Fruit fly (Drosophila melanogaster): ENCODE results near the gene betaTub97EF.

betaTub97EF gene

DNA sequence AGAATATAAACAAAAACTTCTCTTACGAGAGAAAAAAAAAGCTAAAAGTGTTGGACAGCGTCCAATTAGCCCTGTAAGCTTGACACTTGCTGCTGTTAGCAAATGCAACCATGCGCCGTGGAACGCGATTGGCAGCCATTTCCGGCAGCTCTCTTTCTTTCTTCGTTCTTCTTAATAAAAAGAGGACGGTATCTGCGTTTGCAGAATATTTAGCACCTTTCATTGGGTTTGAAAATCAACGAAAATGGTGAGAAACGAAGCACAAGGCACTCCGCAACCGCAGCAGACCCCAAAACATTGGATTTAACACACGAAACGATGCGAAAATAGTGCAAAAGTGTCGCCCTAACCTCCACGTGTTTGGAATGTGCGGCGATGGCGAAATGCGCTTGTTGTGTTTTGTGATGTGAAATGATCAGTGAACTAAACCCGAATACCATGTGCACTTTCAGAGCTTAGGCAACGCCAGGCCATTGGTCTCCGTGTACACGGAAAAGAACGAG is 65.5 kb downstream of the betaTub97EF start, which contains the start of gene RpL4 (continued):
- peak; percentile 19 for TF ChIP-seq Hr4 (GFP tag; optimal IDR thresholded peaks at IDR 0.05)
- TF ChIP-seq ss (GFP tag; optimal IDR thresholded peaks at IDR 0.05): peak; percentile 58 to 87
- TF ChIP-seq CG9139 (GFP tag; optimal IDR thresholded peaks at IDR 0.05): peak; percentile 76
- TF ChIP-seq CG7368 (GFP tag; optimal IDR thresholded peaks at IDR 0.05): peak; percentile 67
- TF ChIP-seq CG4318 (GFP tag; optimal IDR thresholded peaks at IDR 0.05): no peak
- no peak for TF ChIP-seq Eip93F (GFP tag; optimal IDR thresholded peaks at IDR 0.05)
- TF ChIP-seq Ets96B (tag; optimal IDR thresholded peaks at IDR 0.05): no peak
- TF ChIP-seq fkh (GFP tag; optimal IDR thresholded peaks at IDR 0.05): peak; percentile 72
- peak; percentile 10 for TF ChIP-seq Sox15 (GFP tag; optimal IDR thresholded peaks at IDR 0.05)
- TF ChIP-seq Gug (GFP tag; IDR thresholded peaks at IDR 0.05): no peak
- peak; percentile 89 for TF ChIP-seq CG6854 (GFP tag; optimal IDR thresholded peaks at IDR 0.05)
- peak; percentile 79 for TF ChIP-seq vri (GFP tag; optimal IDR thresholded peaks at IDR 0.05)
- no peak for TF ChIP-seq CG11902 (GFP tag; optimal IDR thresholded peaks at IDR 0.05)
- peak; percentile 52 for TF ChIP-seq CG32006 (GFP tag; optimal IDR thresholded peaks at IDR 0.05)
- peak; percentile 78 for TF ChIP-seq CG34406 (GFP tag; optimal IDR thresholded peaks at IDR 0.05)
- TF ChIP-seq CG6792 (GFP tag; optimal IDR thresholded peaks at IDR 0.05): peak; percentile 56
- peak; percentile 77 for TF ChIP-seq CG8632 (GFP tag; optimal IDR thresholded peaks at IDR 0.05)
- peak; percentile 59 for TF ChIP-seq fd59A (GFP tag; optimal IDR thresholded peaks at IDR 0.05)
- peak; percentile 85 for TF ChIP-seq esn (GFP tag; optimal IDR thresholded peaks at IDR 0.05)
- TF ChIP-seq net (GFP tag; optimal IDR thresholded peaks at IDR 0.05): peak; percentile 87
- no peak for TF ChIP-seq Hr38 (GFP tag; optimal IDR thresholded peaks at IDR 0.05)
- peak; percentile 95 for TF ChIP-seq Eip78C (GFP tag)
- peak; percentile 71 for TF ChIP-seq Eip75B (GFP tag; optimal IDR thresholded peaks at IDR 0.05)
- peak; percentile 13 for TF ChIP-seq CG6276 (GFP tag; optimal IDR thresholded peaks at IDR 0.05)
- TF ChIP-seq CG1621 (tag; optimal IDR thresholded peaks at IDR 0.05): peak; percentile 70
- TF ChIP-seq CG3032 (tag; optimal IDR thresholded peaks at IDR 0.05): peak; percentile 31
- no peak for TF ChIP-seq Lpt (GFP tag; optimal IDR thresholded peaks at IDR 0.05)
- peak; percentile 80 for TF ChIP-seq lz (GFP tag; optimal IDR thresholded peaks at IDR 0.05)
- TF ChIP-seq CG6163 (GFP tag; IDR thresholded peaks at IDR 0.05): peak; percentile 89
- TF ChIP-seq salr (GFP tag; optimal IDR thresholded peaks at IDR 0.05): peak; percentile 56 to 82
- peak; percentile 99 for TF ChIP-seq achi (GFP tag; optimal IDR thresholded peaks at IDR 0.05)

DNA sequence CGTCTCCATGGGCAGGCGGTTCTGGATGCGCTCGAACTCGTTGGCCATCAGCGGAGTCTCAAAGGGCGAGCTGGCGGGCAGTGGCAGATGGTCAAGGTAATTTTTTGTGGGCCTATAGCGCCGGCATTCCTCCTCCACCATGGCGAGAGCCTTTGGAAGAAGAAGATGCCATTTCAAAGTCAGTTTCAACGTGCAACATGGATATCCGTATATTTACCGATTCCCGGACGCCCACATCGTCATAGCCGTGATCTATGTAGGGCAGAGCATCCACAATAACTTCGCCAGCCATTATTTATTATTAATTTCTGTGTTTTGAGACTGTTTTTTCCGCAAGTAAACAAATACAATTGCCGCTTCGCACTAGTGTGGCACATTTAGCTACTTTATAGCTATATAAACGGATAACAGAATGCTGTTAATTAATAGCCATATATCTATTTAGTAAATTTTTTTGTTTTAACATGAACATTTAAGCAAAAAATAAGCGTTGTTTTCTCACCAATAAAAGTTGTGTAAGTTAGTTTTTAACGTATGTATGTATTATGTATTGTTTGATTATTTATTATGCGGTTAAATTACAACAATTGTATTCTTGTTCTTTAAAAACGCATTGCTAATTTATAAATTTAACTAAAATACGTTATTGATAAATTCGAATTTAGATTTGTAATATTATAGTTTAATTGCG is 66.1 kb downstream of the betaTub97EF start, which contains the start of gene BCAS2:
TSS of gene BCAS2 (minus strand) at position 375 of the 691 bp plus-strand sequence.
- TF ChIP-seq CG6163 (GFP tag; IDR thresholded peaks at IDR 0.05) (no peak), fd59A (GFP tag; optimal IDR thresholded peaks at IDR 0.05) (no peak), spab (GFP tag; optimal IDR thresholded peaks at IDR 0.05) (no peak), net (GFP tag; optimal IDR thresholded peaks at IDR 0.05) (no peak), salr (GFP tag; optimal IDR thresholded peaks at IDR 0.05) (no peak), OdsH (GFP tag; optimal IDR thresholded peaks at IDR 0.05) (no peak), CG9139 (GFP tag; optimal IDR thresholded peaks at IDR 0.05) (no peak), Blimp-1 (GFP tag; optimal IDR thresholded peaks at IDR 0.05) (no peak), dsx (GFP tag; optimal IDR thresholded peaks at IDR 0.05; ENCODE audit: poor library complexity, severe bottlenecking) (no peak), Sox102F (GFP tag; optimal IDR thresholded peaks at IDR 0.05) (no peak), Gug (GFP tag; IDR thresholded peaks at IDR 0.05) (no peak), Lpt (GFP tag; optimal IDR thresholded peaks at IDR 0.05) (no peak)

- TF ChIP-seq acj6 (GFP tag; optimal IDR thresholded peaks at IDR 0.05): no peak
- TF ChIP-seq Eip78C (GFP tag): peak; percentile 26
- TF ChIP-seq fkh (GFP tag; optimal IDR thresholded peaks at IDR 0.05): peak; percentile 85
- TF ChIP-seq esn (GFP tag; optimal IDR thresholded peaks at IDR 0.05): peak; percentile 13
- TF ChIP-seq topi (GFP tag; optimal IDR thresholded peaks at IDR 0.05): no peak
Observed at dm6 chr3R:27920883-27921282, 67.3 kb downstream of the betaTub97EF start, which contains the start of gene CG12259. Gene CG12259 (minus strand): TSS chr3R:27921089.

All from whole organism, prepupa.